In genomic region chrX:17514422-17514821, ce11 we compare ENCODE assay signal across 3 worm cellular contexts.
TF ChIP-seq lines count a peak whose summit lies in the region.

No protein-coding gene starts in this region.

TF ChIP-seq in whole organism, L1 larva, 84 proteins besides CTCF, POLR2A, EP300 and RAD21 (continued from another document):
- TF ChIP-seq nhr-19 (GFP tag; conservative IDR thresholded peaks at IDR 0.05; lab: Robert Waterston, UW) (no peak), nhr-77 (tag; optimal IDR thresholded peaks at IDR 0.05; lab: Kevin White, UChicago) (peak; percentile 5), efl-1 (optimal IDR thresholded peaks at IDR 0.05; lab: Kevin White, UChicago) (no peak), efl-1 (GFP tag; optimal IDR thresholded peaks at IDR 0.05 in 1 of 2; lab: Kevin White, UChicago) (peak in 1 of 2 experiments; percentile 3), xbp-1 (tag; optimal IDR thresholded peaks at IDR 0.05; lab: Kevin White, UChicago) (no peak), ama-1 (optimal IDR thresholded peaks at IDR 0.05; lab: Kevin White, UChicago) (no peak), lin-14 (GFP tag; optimal IDR thresholded peaks at IDR 0.05; lab: Kevin White, UChicago) (peak; percentile 27), aly-2 (tag; optimal IDR thresholded peaks at IDR 0.05; lab: Kevin White, UChicago) (no peak)

TF ChIP-seq in whole organism, L2 larva, 48 proteins besides CTCF, POLR2A, EP300 and RAD21 (continued from another document):
- no peak for TF ChIP-seq aly-2 (tag; optimal IDR thresholded peaks at IDR 0.05; lab: Kevin White, UChicago)

TF ChIP-seq in whole organism, L4 larva, 104 proteins besides CTCF, POLR2A, EP300 and RAD21 (continued from another document):
- TF ChIP-seq lin-29 (GFP tag; IDR thresholded peaks at IDR 0.05; lab: Robert Waterston, UW), result no peak
- TF ChIP-seq ama-1 (optimal IDR thresholded peaks at IDR 0.05; lab: Kevin White, UChicago), result no peak
- TF ChIP-seq fkh-10 (GFP tag; optimal IDR thresholded peaks at IDR 0.05; lab: Kevin White, UChicago), result no peak
